Worm (Caenorhabditis elegans) whole organism, L4/young adult: ENCODE measurements around the gene crh-2.

Source experiments
- dao-5 ChIP-seq: sonication (generic microtip); optimal IDR thresholded peaks from 2 replicates; lab custom pipeline; 2016; ENCODE audit warnings: missing genotype, missing genetic modification characterization, moderate library complexity, missing compliant biosample characterization
- him-1 ChIP-seq: sonication (generic microtip); optimal IDR thresholded peaks from 2 replicates; lab custom pipeline; 2016; ENCODE audit warnings: missing genotype, missing genetic modification reagents, missing genetic modification characterization, missing compliant biosample characterization

DNA sequence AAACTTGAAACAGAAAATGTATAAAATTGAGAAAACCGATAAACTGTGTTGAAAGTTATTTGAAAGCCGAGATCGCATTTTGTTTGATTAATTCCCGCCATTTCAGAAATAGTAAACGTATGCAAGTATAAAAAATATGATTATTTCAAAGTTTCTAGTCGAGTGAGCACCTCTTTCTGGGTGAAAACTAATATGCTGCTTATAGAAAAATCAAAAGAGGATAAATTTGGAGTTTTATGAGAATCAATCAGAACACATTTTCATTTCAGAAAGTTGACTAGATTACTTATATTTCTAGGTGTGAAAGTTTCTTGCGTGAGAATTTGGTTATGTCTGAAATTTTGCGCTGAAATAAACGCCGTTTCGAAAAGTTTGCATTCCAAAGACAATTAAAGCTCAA is 29.8 kb downstream of the crh-2 start, which contains the start of gene srb-13:
- TF ChIP-seq him-1 (tag; lab: Kevin White, UChicago) = no peak
- no peak for TF ChIP-seq dao-5 (tag; lab: Kevin White, UChicago)
